Worm (Caenorhabditis elegans) whole organism, L2 larva: ENCODE measurements around the gene tkr-3.

Experiments used
- C34F6.9 ChIP-seq: fragments of 150-350 bp; optimal IDR thresholded peaks from 2 replicates; lab custom pipeline; 2014; ENCODE audit warnings: missing biosample characterization, missing genetic modification characterization
- F13H6.1 ChIP-seq: sonication (generic microtip); optimal IDR thresholded peaks from 2 replicates; lab custom pipeline; 2016; ENCODE audit warnings: missing genetic modification characterization, missing compliant biosample characterization
- R02D3.7 ChIP-seq: fragments of 150-350 bp; optimal IDR thresholded peaks from 2 replicates; lab custom pipeline; 2014; ENCODE audit warnings: missing biosample characterization, missing genetic modification characterization
- Y55F3AM.14 ChIP-seq: fragments of 200-800 bp; sonication (Bioruptor generic); optimal IDR thresholded peaks from 2 replicates; lab custom pipeline; 2018; ENCODE audit warnings: mild to moderate bottlenecking, missing genetic modification characterization, missing compliant biosample characterization
- ZK546.5 ChIP-seq: sonication (generic microtip); optimal IDR thresholded peaks from 2 replicates; lab custom pipeline; 2017; ENCODE audit warnings: missing biosample characterization, missing genetic modification characterization
- alr-1 ChIP-seq: fragments of 150-350 bp; optimal IDR thresholded peaks from 2 replicates; lab custom pipeline; 2014; ENCODE audit warnings: missing biosample characterization, missing genetic modification characterization
- ama-1 ChIP-seq: fragments of 150-350 bp; optimal IDR thresholded peaks from 2 replicates; lab custom pipeline; 2018; ENCODE audit warnings: inconsistent platforms
- blmp-1 ChIP-seq: sonication (generic microtip); optimal IDR thresholded peaks from 2 replicates; lab custom pipeline; 2017; ENCODE audit warnings: missing genetic modification characterization, mild to moderate bottlenecking, missing compliant biosample characterization, antibody characterized with exemption, moderate library complexity; ENCODE audit not compliant: insufficient read depth
- ceh-16 ChIP-seq: fragments of 150-350 bp; optimal IDR thresholded peaks from 2 replicates; lab custom pipeline; 2014; ENCODE audit warnings: missing biosample characterization, missing genetic modification characterization
- ceh-82 ChIP-seq: fragments of 150-350 bp; optimal IDR thresholded peaks from 2 replicates; lab custom pipeline; 2014; ENCODE audit warnings: missing biosample characterization, missing genetic modification characterization
- crh-2 ChIP-seq: sonication (generic microtip); optimal IDR thresholded peaks from 2 replicates; lab custom pipeline; 2017; ENCODE audit warnings: missing biosample characterization, missing genetic modification characterization
- dmd-4 ChIP-seq: sonication (generic microtip); optimal IDR thresholded peaks from 2 replicates; lab custom pipeline; 2017; ENCODE audit warnings: missing biosample characterization, missing genetic modification characterization
- egl-27 ChIP-seq: sonication (generic microtip); optimal IDR thresholded peaks from 3 replicates; lab custom pipeline; 2017; ENCODE audit warnings: missing biosample characterization, missing genetic modification reagents, missing genetic modification characterization
- elt-1 ChIP-seq: fragments of 150-350 bp; optimal IDR thresholded peaks from 2 replicates; lab custom pipeline; 2014; ENCODE audit warnings: missing biosample characterization, missing genetic modification characterization
- elt-3 ChIP-seq: sonication (generic microtip); optimal IDR thresholded peaks from 2 replicates; lab custom pipeline; 2017; ENCODE audit warnings: missing biosample characterization, missing genetic modification characterization
- fos-1 ChIP-seq: fragments of 150-350 bp; optimal IDR thresholded peaks from 2 replicates; lab custom pipeline; 2014; ENCODE audit warnings: missing biosample characterization, missing genetic modification characterization
- gmeb-1 ChIP-seq: fragments of 150-350 bp; optimal IDR thresholded peaks from 2 replicates; lab custom pipeline; 2014; ENCODE audit warnings: missing biosample characterization, missing genetic modification characterization
- lin-11 ChIP-seq: fragments of 150-350 bp; sonication (generic microtip); optimal IDR thresholded peaks from 2 replicates; lab custom pipeline; 2014; ENCODE audit warnings: missing biosample characterization, missing genetic modification characterization, inconsistent platforms, mixed read lengths
- lin-13 ChIP-seq: fragments of 150-350 bp; optimal IDR thresholded peaks from 2 replicates; lab custom pipeline; 2014; ENCODE audit warnings: missing biosample characterization, missing genetic modification reagents, missing genetic modification characterization
- lin-39 ChIP-seq: fragments of 150-350 bp; optimal IDR thresholded peaks from 2 replicates; lab custom pipeline; 2014; ENCODE audit warnings: missing biosample characterization, missing genetic modification reagents, missing genetic modification characterization
- lsy-2 ChIP-seq, 2 experiments: fragments of 150-350 bp in 1 of 2; sonication (generic microtip) in 1 of 2; optimal IDR thresholded peaks; 2 replicates each; lab custom pipeline; 2014 to 2017; ENCODE audit warnings: missing biosample characterization in 2 of 2, missing genetic modification characterization in 2 of 2
- mab-5 ChIP-seq: fragments of 150-350 bp; optimal IDR thresholded peaks from 2 replicates; lab custom pipeline; 2014; ENCODE audit warnings: missing biosample characterization, missing genetic modification characterization
- mbf-1 ChIP-seq: sonication (generic microtip); optimal IDR thresholded peaks from 2 replicates; lab custom pipeline; 2017; ENCODE audit warnings: missing biosample characterization, missing genetic modification characterization
- mdl-1 ChIP-seq, 2 experiments: fragments of 150-350 bp in 1 of 2; sonication (generic microtip) in 1 of 2; optimal IDR thresholded peaks; 2 replicates each; lab custom pipeline; 2017; ENCODE audit warnings: missing biosample characterization in 2 of 2, missing genetic modification characterization in 2 of 2
- nhr-10 ChIP-seq: sonication (generic microtip); optimal IDR thresholded peaks from 2 replicates; lab custom pipeline; 2017; ENCODE audit warnings: missing biosample characterization, missing genetic modification characterization
- nhr-11 ChIP-seq: fragments of 150-350 bp; optimal IDR thresholded peaks from 2 replicates; lab custom pipeline; 2014; ENCODE audit warnings: missing biosample characterization, missing genetic modification characterization
- nhr-12 ChIP-seq: fragments of 150-350 bp; optimal IDR thresholded peaks from 2 replicates; lab custom pipeline; 2014; ENCODE audit warnings: missing biosample characterization, missing genetic modification characterization
- nhr-129 ChIP-seq: fragments of 150-350 bp; optimal IDR thresholded peaks from 2 replicates; lab custom pipeline; 2014; ENCODE audit warnings: missing biosample characterization, missing genetic modification characterization
- nhr-21 ChIP-seq: fragments of 150-350 bp; optimal IDR thresholded peaks from 2 replicates; lab custom pipeline; 2014; ENCODE audit warnings: missing biosample characterization, missing genetic modification characterization
- nhr-23 ChIP-seq: fragments of 150-350 bp; optimal IDR thresholded peaks from 2 replicates; lab custom pipeline; 2014; ENCODE audit warnings: missing biosample characterization, missing genetic modification reagents, missing genetic modification characterization
- nhr-237 ChIP-seq: fragments of 150-350 bp; optimal IDR thresholded peaks from 2 replicates; lab custom pipeline; 2014; ENCODE audit warnings: missing biosample characterization, missing genetic modification characterization
- nhr-25 ChIP-seq: fragments of 150-350 bp; sonication (generic microtip); optimal IDR thresholded peaks from 3 replicates; lab custom pipeline; 2014; ENCODE audit warnings: missing biosample characterization, missing genetic modification characterization
- nhr-6 ChIP-seq: fragments of 150-350 bp; optimal IDR thresholded peaks from 2 replicates; lab custom pipeline; 2014; ENCODE audit warnings: missing biosample characterization, missing genetic modification characterization
- nhr-77 ChIP-seq: fragments of 150-350 bp; optimal IDR thresholded peaks from 2 replicates; lab custom pipeline; 2014; ENCODE audit warnings: missing biosample characterization, missing genetic modification characterization
- peb-1 ChIP-seq: fragments of 150-350 bp; optimal IDR thresholded peaks from 2 replicates; lab custom pipeline; 2014; ENCODE audit warnings: missing biosample characterization, missing genetic modification characterization
- sem-4 ChIP-seq: fragments of 150-350 bp; optimal IDR thresholded peaks from 2 replicates; lab custom pipeline; 2014; ENCODE audit warnings: missing biosample characterization, missing genetic modification reagents, missing genetic modification characterization
- skn-1 ChIP-seq: sonication (generic microtip); optimal IDR thresholded peaks from 2 replicates; lab custom pipeline; 2017; ENCODE audit warnings: missing biosample characterization, missing genetic modification characterization
- sma-3 ChIP-seq: sonication (generic microtip); optimal IDR thresholded peaks from 2 replicates; lab custom pipeline; 2016; ENCODE audit warnings: missing genetic modification reagents, missing genetic modification characterization, missing compliant biosample characterization
- sma-9 ChIP-seq, 2 experiments: fragments of 150-350 bp in 1 of 2; sonication (generic microtip) in 1 of 2; optimal IDR thresholded peaks; 2 replicates each; lab custom pipeline; 2014 to 2016; ENCODE audit warnings: missing genetic modification characterization in 2 of 2, mild to moderate bottlenecking in 1 of 2, missing biosample characterization in 1 of 2, missing compliant biosample characterization in 1 of 2, missing genetic modification reagents in 1 of 2, moderate library complexity in 1 of 2
- snpc-4 ChIP-seq: fragments of 150-350 bp; optimal IDR thresholded peaks from 2 replicates; lab custom pipeline; 2014; ENCODE audit warnings: missing biosample characterization, missing genetic modification characterization
- unc-39 ChIP-seq: fragments of 150-350 bp; optimal IDR thresholded peaks from 2 replicates; lab custom pipeline; 2014; ENCODE audit warnings: missing biosample characterization, missing genetic modification characterization
- unc-55 ChIP-seq: fragments of 150-350 bp; sonication (generic microtip); optimal IDR thresholded peaks from 3 replicates; lab custom pipeline; 2014; ENCODE audit warnings: missing biosample characterization, missing genetic modification reagents, missing genetic modification characterization
- unc-62 ChIP-seq: fragments of 150-350 bp; optimal IDR thresholded peaks from 2 replicates; lab custom pipeline; 2014; ENCODE audit warnings: missing biosample characterization, missing genetic modification reagents, missing genetic modification characterization
- zag-1 ChIP-seq: fragments of 150-350 bp; optimal IDR thresholded peaks from 2 replicates; lab custom pipeline; 2014; ENCODE audit warnings: missing biosample characterization, missing genetic modification characterization
- ztf-1 ChIP-seq: fragments of 200-800 bp; sonication (Bioruptor generic); conservative IDR thresholded peaks from 2 replicates; pipeline ENCODE4 v1.3.6; 2022; ENCODE audit warnings: missing genetic modification characterization, missing compliant biosample characterization
- ztf-11 ChIP-seq: sonication (generic microtip); optimal IDR thresholded peaks from 2 replicates; lab custom pipeline; 2017; ENCODE audit warnings: missing biosample characterization, missing genetic modification characterization
- ztf-4 ChIP-seq: fragments of 150-350 bp; optimal IDR thresholded peaks from 2 replicates; lab custom pipeline; 2014; ENCODE audit warnings: missing biosample characterization, missing genetic modification characterization

Gene tkr-3

DNA sequence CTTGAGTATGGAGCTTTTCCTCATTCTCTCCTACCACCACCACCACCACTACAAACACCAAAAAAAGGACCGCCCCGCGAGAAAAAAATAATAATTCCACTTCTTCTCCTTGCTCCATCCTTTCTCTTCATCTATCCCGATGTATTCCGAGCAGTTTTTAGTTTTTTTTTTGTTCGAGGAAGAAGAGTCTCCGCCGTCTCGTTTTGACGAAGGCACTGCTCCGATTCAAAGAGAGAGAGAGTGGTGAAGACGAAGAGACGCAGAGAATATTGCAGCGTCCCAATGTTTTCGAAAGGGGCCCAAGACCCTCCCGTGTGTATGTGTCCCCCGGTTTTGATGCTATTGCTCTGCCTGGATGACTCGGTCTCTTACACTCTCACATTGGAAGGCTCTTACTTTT lies 40.8 kb downstream of the tkr-3 start:
- TF ChIP-seq nhr-129 (tag; lab: Kevin White, UChicago) (peak; percentile 9), nhr-237 (tag; lab: Kevin White, UChicago) (no peak), nhr-21 (no peak), dmd-4 (tag; lab: Kevin White, UChicago) (no peak), lin-13 (GFP tag; lab: Kevin White, UChicago) (no peak), gmeb-1 (tag; lab: Kevin White, UChicago) (no peak), Y55F3AM.14 (GFP tag; lab: Kevin White, UChicago) (peak; percentile 22), nhr-6 (tag; lab: Kevin White, UChicago) (no peak), nhr-12 (tag; lab: Kevin White, UChicago) (no peak), nhr-11 (no peak), lin-11 (tag; lab: Kevin White, UChicago) (no peak), ztf-4 (tag; lab: Kevin White, UChicago) (no peak), zag-1 (peak; percentile 35), sem-4 (tag; lab: Kevin White, UChicago) (no peak), egl-27 (tag; lab: Kevin White, UChicago) (no peak), crh-2 (tag; lab: Kevin White, UChicago) (no peak), F13H6.1 (peak; percentile 33), skn-1 (tag; lab: Kevin White, UChicago) (no peak), alr-1 (no peak), unc-55 (GFP tag; lab: Kevin White, UChicago) (peak; percentile 25), fos-1 (tag; lab: Kevin White, UChicago) (no peak), nhr-25 (tag; lab: Kevin White, UChicago) (no peak), C34F6.9 (tag; lab: Kevin White, UChicago) (peak; percentile 6), ama-1 (lab: Kevin White, UChicago) (no peak), nhr-23 (tag; lab: Kevin White, UChicago) (no peak), mdl-1 (tag; optimal IDR thresholded peaks at IDR 0.05; lab: Kevin White, UChicago) (no peak), nhr-77 (tag; lab: Kevin White, UChicago) (no peak), elt-3 (tag; lab: Kevin White, UChicago) (no peak), snpc-4 (tag; lab: Kevin White, UChicago) (no peak), ztf-1 (GFP tag; lab: Robert Waterston, UW) (no peak), ceh-82 (tag; lab: Kevin White, UChicago) (no peak), ztf-11 (tag; lab: Kevin White, UChicago) (no peak)

DNA sequence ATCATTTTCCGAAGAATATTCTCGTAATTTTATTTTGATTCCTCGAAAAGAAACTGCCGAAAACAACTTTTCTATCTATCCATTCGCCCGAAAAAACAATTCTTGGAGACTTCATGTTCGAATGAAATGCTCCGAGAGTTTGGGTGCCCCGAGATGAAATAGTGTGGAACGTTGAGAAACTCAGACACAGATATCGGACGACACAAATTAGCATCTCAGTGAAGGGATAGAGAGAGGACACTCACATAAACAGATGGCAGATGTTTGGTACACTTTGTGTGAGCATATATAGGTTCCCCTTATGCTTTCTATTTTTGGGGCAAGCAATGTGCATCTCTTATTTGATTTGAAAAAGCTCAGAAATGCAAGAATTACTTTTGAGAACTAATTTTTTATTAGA lies 43.0 kb downstream of the tkr-3 start:
- TF ChIP-seq ztf-11 (tag; lab: Kevin White, UChicago) (no peak), nhr-10 (tag; lab: Kevin White, UChicago) (no peak), zag-1 (peak; percentile 3), lsy-2 (tag; optimal IDR thresholded peaks at IDR 0.05; lab: Kevin White, UChicago) (peak in 1 of 2 experiments; percentile 48), ceh-16 (tag; lab: Kevin White, UChicago) (no peak), nhr-23 (tag; lab: Kevin White, UChicago) (no peak), unc-55 (GFP tag; lab: Kevin White, UChicago) (no peak), nhr-11 (no peak), ztf-4 (tag; lab: Kevin White, UChicago) (no peak), mbf-1 (no peak), C34F6.9 (tag; lab: Kevin White, UChicago) (peak; percentile 39), snpc-4 (tag; lab: Kevin White, UChicago) (no peak), dmd-4 (tag; lab: Kevin White, UChicago) (no peak), sem-4 (tag; lab: Kevin White, UChicago) (peak; percentile 39), ama-1 (lab: Kevin White, UChicago) (no peak), unc-62 (no peak), nhr-25 (tag; lab: Kevin White, UChicago) (no peak), nhr-237 (tag; lab: Kevin White, UChicago) (no peak), nhr-129 (tag; lab: Kevin White, UChicago) (no peak), peb-1 (tag; lab: Kevin White, UChicago) (no peak), Y55F3AM.14 (GFP tag; lab: Kevin White, UChicago) (no peak), nhr-6 (tag; lab: Kevin White, UChicago) (no peak), ZK546.5 (tag; lab: Kevin White, UChicago) (no peak), ztf-1 (GFP tag; lab: Robert Waterston, UW) (no peak), F13H6.1 (no peak), alr-1 (no peak), blmp-1 (tag; lab: Kevin White, UChicago) (no peak), lin-39 (tag; lab: Kevin White, UChicago) (no peak), elt-3 (tag; lab: Kevin White, UChicago) (no peak), unc-39 (tag; lab: Kevin White, UChicago) (no peak), egl-27 (tag; lab: Kevin White, UChicago) (no peak), fos-1 (tag; lab: Kevin White, UChicago) (no peak), nhr-21 (no peak), lin-11 (tag; lab: Kevin White, UChicago) (no peak), nhr-12 (tag; lab: Kevin White, UChicago) (no peak), sma-3 (GFP tag; lab: Kevin White, UChicago) (no peak), R02D3.7 (tag; lab: Kevin White, UChicago) (no peak), elt-1 (tag; lab: Kevin White, UChicago) (no peak), crh-2 (tag; lab: Kevin White, UChicago) (peak; percentile 22), mab-5 (no peak), sma-9 (GFP tag; optimal IDR thresholded peaks at IDR 0.05; lab: Kevin White, UChicago) (no peak), sma-9 (tag; optimal IDR thresholded peaks at IDR 0.05; lab: Kevin White, UChicago) (no peak), skn-1 (tag; lab: Kevin White, UChicago) (no peak)
